Worm (Caenorhabditis elegans): ENCODE measurements around the gene B0281.4.
"Not testable (repeated sequence)": the region's sequence is repeated elsewhere in the genome, so short reads cannot be mapped to it uniquely, and the experiment has no call there.

The B0281.4 gene

DNA sequence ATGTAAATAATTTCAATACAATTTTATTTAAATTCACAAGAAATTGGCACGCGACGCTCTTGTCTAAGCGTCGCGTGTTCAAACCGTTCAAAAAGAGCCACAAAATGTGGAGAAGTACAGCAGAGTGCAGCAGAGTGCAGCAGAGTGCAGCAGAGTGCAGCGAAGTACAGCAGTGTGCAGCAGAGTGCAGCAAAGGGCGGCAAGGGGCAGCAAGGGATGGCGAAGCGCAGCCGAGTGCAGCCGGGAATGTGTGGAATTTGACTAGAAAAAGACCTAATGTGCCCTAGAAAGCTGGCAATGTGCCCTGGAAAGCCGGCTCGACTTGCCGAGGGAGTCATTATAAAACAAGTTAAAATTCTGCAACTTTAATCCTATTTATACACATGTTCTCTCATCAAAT, 19.4 kb downstream of the B0281.4 start, which contains the start of gene K09F6.6:
K09F6.6 (minus strand) TSS at position 43 of the 400 bp plus-strand sequence.
- no peak for TF ChIP-seq ceh-83 (GFP tag; optimal IDR thresholded peaks at IDR 0.05)

DNA sequence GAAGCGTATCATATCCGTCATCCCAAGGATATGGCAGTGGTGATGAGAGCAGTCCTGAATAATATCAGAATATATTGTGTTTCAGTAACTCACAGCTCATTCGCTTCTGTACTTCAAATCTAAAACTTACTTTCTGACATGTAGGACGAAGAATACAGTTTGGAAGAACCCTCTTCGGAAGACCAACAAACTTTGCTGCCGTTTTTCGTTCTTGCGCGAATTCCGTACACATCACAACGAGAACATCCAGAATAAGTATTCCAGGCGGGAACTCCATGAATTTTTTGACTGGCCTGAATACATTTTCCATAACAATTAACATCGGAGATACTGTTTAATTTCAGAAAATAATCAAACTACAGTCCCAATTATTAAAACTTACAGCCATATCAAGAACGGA, 21.2 kb downstream of the B0281.4 start, which contains the start of gene K09F6.15:
K09F6.15 (minus strand) TSS at position 101 of the 400 bp plus-strand sequence.
- TF ChIP-seq sptf-1 (tag; optimal IDR thresholded peaks at IDR 0.05) (no peak), elt-3 (tag; optimal IDR thresholded peaks at IDR 0.05) (no peak), nhr-2 (tag; optimal IDR thresholded peaks at IDR 0.05) (no peak), ces-1 (GFP tag; optimal IDR thresholded peaks at IDR 0.05) (no peak), lin-13 (tag; optimal IDR thresholded peaks at IDR 0.05) (no peak)

ce11 chrII:2273750-2274149, 24.9 kb downstream of the B0281.4 start:
- TF ChIP-seq cnd-1 (tag; optimal IDR thresholded peaks at IDR 0.05) (no peak), ceh-39 (tag; optimal IDR thresholded peaks at IDR 0.05) (no peak), tbx-8 (GFP tag; optimal IDR thresholded peaks at IDR 0.05) (no peak), ham-2 (GFP tag; optimal IDR thresholded peaks at IDR 0.05) (no peak), ztf-11 (tag; optimal IDR thresholded peaks at IDR 0.05) (no peak), pha-4 (tag; optimal IDR thresholded peaks at IDR 0.05) (no peak), blmp-1 (tag; optimal IDR thresholded peaks at IDR 0.05) (no peak), ceh-83 (GFP tag; optimal IDR thresholded peaks at IDR 0.05) (no peak), ceh-43 (GFP tag; optimal IDR thresholded peaks at IDR 0.05) (no peak), lsy-2 (tag; optimal IDR thresholded peaks at IDR 0.05) (no peak), flh-1 (GFP tag; optimal IDR thresholded peaks at IDR 0.05) (no peak), elt-1 (tag; optimal IDR thresholded peaks at IDR 0.05; ENCODE audit: borderline replicate concordance, insufficient read depth) (no peak)

DNA sequence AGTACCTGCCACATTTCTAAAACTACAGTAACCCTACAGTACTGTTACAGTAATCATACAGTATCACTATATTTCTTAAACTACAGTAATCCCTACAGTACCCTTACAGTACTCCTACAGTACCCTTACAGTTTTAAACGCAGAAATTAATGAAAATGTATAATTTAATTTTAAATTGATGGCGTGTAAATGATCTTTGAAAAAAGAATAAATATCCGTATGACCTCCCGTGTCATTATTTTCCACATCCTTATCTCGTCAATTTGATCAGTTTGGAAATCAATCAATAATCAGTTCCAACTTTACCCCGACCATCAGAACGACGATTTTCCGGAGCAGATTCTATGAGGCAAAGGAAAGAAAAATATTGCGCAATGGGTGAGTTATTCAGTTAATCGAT, 43.8 kb downstream of the B0281.4 start, which contains the start of gene K09F6.3:
K09F6.3 (plus strand) TSS at position 301 of the 400 bp plus-strand sequence.
- TF ChIP-seq nhr-28 (tag; optimal IDR thresholded peaks at IDR 0.05); sem-2 (GFP tag; optimal IDR thresholded peaks at IDR 0.05); ceh-43 (GFP tag; optimal IDR thresholded peaks at IDR 0.05): not testable (repeated sequence)

- TF ChIP-seq ces-1 (GFP tag; optimal IDR thresholded peaks at IDR 0.05) (no peak), zip-8 (tag; optimal IDR thresholded peaks at IDR 0.05) (peak; percentile 60), unc-39 (tag; optimal IDR thresholded peaks at IDR 0.05) (no peak)
Observed at ce11 chrII:2253676-2254075, 45.0 kb downstream of the B0281.4 start.

DNA sequence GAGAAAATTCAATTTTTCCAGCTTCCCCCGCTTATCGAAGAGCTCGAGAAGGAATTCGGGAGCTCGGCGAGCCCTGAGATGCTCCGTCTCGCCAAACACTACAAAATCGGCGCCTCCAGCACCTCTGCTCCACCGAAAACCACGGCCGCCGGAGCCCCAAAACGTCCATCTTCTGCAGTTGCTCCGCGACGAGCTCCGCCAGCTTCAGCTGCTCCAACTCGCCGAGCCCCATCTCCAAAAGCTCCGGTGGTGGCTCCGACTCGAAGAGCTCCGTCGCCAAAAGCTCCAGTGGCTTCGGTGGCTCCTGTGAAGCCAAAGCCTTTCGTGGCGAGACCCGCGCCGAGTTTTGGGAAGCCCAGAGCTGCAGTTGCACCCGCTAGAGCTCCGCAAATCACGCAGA, 47.0 kb downstream of the B0281.4 start:
- TF ChIP-seq zip-8 (tag; optimal IDR thresholded peaks at IDR 0.05) (no peak), M03D4.4 (tag; optimal IDR thresholded peaks at IDR 0.05) (no peak), elt-1 (tag; optimal IDR thresholded peaks at IDR 0.05; ENCODE audit: borderline replicate concordance, insufficient read depth) (no peak), unc-39 (tag; optimal IDR thresholded peaks at IDR 0.05) (no peak), nhr-2 (tag; optimal IDR thresholded peaks at IDR 0.05) (no peak)
